Worm (Caenorhabditis elegans): ENCODE measurements around the gene btb-2.

btb-2 gene

DNA sequence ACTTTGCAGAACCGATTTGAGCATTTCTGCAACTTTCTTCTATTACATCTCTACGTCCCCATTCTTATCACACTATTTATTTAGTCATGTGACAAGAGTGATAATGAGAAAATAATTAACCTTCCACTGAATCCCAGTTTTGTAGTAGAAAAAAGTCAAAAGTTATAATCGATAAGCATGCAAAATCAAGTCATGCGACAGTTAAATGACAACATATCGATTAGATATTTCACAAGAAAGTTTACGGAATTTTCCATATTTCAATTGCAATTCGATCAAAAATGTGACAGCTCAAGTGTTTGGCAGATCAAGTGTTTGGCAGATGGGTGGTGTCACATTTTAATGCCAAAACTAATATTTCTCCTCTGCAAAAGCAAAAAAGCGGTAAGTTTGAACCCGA, 27.1 kb upstream of the btb-2 start:
- TF ChIP-seq snpc-4 (tag; optimal IDR thresholded peaks at IDR 0.05) (no peak), unc-62 (GFP tag; optimal IDR thresholded peaks at IDR 0.05) (no peak)

DNA sequence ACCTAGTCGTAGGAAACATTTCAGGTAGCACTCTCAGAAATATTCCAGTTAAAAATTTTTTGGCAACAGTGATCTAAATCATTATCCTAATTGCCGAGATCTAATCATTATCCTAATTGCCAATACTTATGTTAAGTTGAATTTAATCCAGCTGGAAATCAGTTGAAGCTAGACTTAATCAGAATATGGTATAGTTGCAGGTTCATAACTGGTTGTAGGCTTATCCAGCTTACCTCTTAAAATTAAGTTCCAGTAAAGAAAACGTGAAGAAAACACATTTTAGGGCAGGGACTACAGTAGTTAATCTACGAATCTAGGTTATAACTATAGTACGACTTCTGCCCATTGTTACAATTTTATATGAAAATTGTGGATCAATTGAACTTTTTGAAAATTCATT, 25.1 kb upstream of the btb-2 start:
- no peak for TF ChIP-seq mls-2 (tag; optimal IDR thresholded peaks at IDR 0.05)
- TF ChIP-seq nhr-237 (tag; optimal IDR thresholded peaks at IDR 0.05): no peak
- TF ChIP-seq cnd-1 (tag; optimal IDR thresholded peaks at IDR 0.05): no peak
- TF ChIP-seq elt-3 (tag; optimal IDR thresholded peaks at IDR 0.05): no peak
- no peak for TF ChIP-seq ceh-83 (GFP tag; optimal IDR thresholded peaks at IDR 0.05)
- no peak for TF ChIP-seq ztf-11 (tag; optimal IDR thresholded peaks at IDR 0.05)
- TF ChIP-seq blmp-1 (tag; optimal IDR thresholded peaks at IDR 0.05): no peak
- no peak for TF ChIP-seq nhr-76 (tag; optimal IDR thresholded peaks at IDR 0.05)
- no peak for TF ChIP-seq ham-2 (GFP tag; optimal IDR thresholded peaks at IDR 0.05)
- TF ChIP-seq ceh-43 (GFP tag; optimal IDR thresholded peaks at IDR 0.05): no peak
- TF ChIP-seq lsy-2 (tag; optimal IDR thresholded peaks at IDR 0.05): no peak
- TF ChIP-seq sem-2 (GFP tag; optimal IDR thresholded peaks at IDR 0.05): no peak
- no peak for TF ChIP-seq unc-39 (tag; optimal IDR thresholded peaks at IDR 0.05)
- TF ChIP-seq hlh-1 (tag; optimal IDR thresholded peaks at IDR 0.05): no peak
- TF ChIP-seq zip-8 (tag; optimal IDR thresholded peaks at IDR 0.05): no peak
- no peak for TF ChIP-seq flh-1 (GFP tag; optimal IDR thresholded peaks at IDR 0.05)
- no peak for TF ChIP-seq bed-3 (GFP tag; optimal IDR thresholded peaks at IDR 0.05)

DNA sequence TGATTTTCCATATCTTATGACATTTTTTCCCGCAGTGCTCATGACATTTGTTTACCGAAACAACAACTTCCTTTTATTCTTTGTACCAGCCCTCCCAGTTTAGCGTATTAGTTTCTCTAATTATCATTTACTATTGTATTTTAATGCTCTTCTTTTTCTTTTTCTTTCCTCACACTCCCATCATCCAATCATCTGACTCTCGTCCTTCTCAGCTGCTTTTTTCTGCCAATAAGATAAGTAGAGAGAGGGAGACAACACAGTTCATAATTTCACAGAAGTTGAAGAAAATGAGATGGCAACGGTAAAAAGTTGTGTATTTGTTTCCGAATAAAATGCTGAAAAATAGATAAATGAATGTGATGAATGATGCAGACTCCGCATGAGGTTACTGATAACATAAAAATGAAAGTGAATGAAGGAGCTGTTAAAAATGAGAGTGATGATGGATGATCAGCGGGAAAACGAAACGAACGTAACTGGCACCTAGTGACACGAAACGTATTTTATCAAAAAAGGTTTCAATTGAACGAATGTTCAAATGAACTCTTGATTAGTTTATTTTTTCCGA, 24.3 kb upstream of the btb-2 start:
- TF ChIP-seq unc-62 (GFP tag; optimal IDR thresholded peaks at IDR 0.05): no peak
- no peak for TF ChIP-seq mab-5 (tag; optimal IDR thresholded peaks at IDR 0.05)
- TF ChIP-seq drap-1 (GFP tag; optimal IDR thresholded peaks at IDR 0.05): no peak
- no peak for TF ChIP-seq flh-1 (GFP tag; optimal IDR thresholded peaks at IDR 0.05)
- TF ChIP-seq lin-32 (GFP tag; optimal IDR thresholded peaks at IDR 0.05): no peak
- no peak for TF ChIP-seq blmp-1 (tag; optimal IDR thresholded peaks at IDR 0.05)

DNA sequence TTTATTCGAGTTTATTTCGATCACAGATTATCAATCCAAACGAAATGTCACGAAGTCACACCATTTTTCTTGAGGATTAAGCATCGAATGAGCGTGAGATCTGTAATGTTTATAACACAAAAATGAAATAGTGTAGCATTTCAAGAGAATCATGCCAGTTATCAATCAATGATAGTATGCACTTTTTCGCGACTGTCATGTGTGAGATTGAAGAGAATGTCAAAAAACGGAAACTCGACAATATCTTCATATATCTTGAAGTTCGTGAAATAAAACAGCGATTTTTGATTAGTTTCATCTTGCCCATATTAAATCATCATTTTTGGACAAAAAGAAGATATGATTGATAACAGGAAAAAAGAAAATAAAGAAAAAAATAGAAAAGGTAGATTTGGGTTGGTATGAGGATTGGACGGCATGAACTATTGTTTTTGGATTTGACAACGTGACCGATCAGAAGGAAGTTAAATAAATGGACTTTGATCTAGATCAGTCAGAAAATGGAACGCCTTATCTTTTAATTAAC, 22.6 kb upstream of the btb-2 start:
- TF ChIP-seq unc-39 (tag; optimal IDR thresholded peaks at IDR 0.05) (no peak), unc-62 (GFP tag; optimal IDR thresholded peaks at IDR 0.05) (no peak), elt-1 (tag; optimal IDR thresholded peaks at IDR 0.05; ENCODE audit: borderline replicate concordance, insufficient read depth) (no peak), elt-3 (tag; optimal IDR thresholded peaks at IDR 0.05) (no peak), hlh-1 (tag; optimal IDR thresholded peaks at IDR 0.05) (no peak), nhr-76 (tag; optimal IDR thresholded peaks at IDR 0.05) (no peak), nhr-237 (tag; optimal IDR thresholded peaks at IDR 0.05) (no peak), unc-120 (tag; optimal IDR thresholded peaks at IDR 0.05; ENCODE audit: poor library complexity, severe bottlenecking) (no peak), zip-8 (tag; optimal IDR thresholded peaks at IDR 0.05) (no peak), mab-5 (tag; optimal IDR thresholded peaks at IDR 0.05) (no peak), ham-2 (GFP tag; optimal IDR thresholded peaks at IDR 0.05) (no peak), snpc-4 (tag; optimal IDR thresholded peaks at IDR 0.05) (no peak), ztf-11 (tag; optimal IDR thresholded peaks at IDR 0.05) (no peak), ceh-43 (GFP tag; optimal IDR thresholded peaks at IDR 0.05) (no peak), ces-1 (GFP tag; optimal IDR thresholded peaks at IDR 0.05) (no peak), mep-1 (tag; optimal IDR thresholded peaks at IDR 0.05) (no peak)

DNA sequence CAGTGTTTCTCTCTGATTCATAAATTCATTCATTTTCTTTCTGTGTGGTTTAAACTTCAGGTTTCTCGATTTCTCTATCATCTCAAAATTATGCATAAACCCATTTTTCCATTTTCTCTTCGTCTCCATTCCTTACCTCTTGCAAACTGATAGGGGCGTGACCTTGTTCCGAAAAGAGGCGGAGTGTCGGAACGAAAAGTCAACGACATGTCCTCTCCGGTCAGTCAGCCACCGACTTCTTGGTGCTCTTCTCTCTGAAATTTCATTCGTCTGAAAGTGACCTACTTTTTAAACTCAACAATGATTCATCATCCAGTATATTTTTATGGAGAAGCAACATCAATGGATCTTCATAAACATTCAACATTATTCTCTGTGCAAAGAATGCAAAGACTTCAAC, 20.9 kb upstream of the btb-2 start, which contains the start of gene F58F12.12:
Gene F58F12.12, plus strand, starts transcription at position 301 of the 400 bp plus-strand sequence.
- no peak for TF ChIP-seq snpc-4 (tag; optimal IDR thresholded peaks at IDR 0.05)
- TF ChIP-seq ham-2 (GFP tag; optimal IDR thresholded peaks at IDR 0.05): no peak
- no peak for TF ChIP-seq nhr-28 (tag; optimal IDR thresholded peaks at IDR 0.05)
- TF ChIP-seq sem-2 (GFP tag; optimal IDR thresholded peaks at IDR 0.05): no peak
- TF ChIP-seq pha-4 (tag; optimal IDR thresholded peaks at IDR 0.05): no peak
- TF ChIP-seq flh-1 (GFP tag; optimal IDR thresholded peaks at IDR 0.05): no peak
- TF ChIP-seq ceh-43 (GFP tag; optimal IDR thresholded peaks at IDR 0.05): no peak
- no peak for TF ChIP-seq mep-1 (tag; optimal IDR thresholded peaks at IDR 0.05)
- TF ChIP-seq lsy-2 (tag; optimal IDR thresholded peaks at IDR 0.05): no peak
- TF ChIP-seq nhr-76 (tag; optimal IDR thresholded peaks at IDR 0.05): no peak
- TF ChIP-seq mab-5 (tag; optimal IDR thresholded peaks at IDR 0.05): no peak

DNA sequence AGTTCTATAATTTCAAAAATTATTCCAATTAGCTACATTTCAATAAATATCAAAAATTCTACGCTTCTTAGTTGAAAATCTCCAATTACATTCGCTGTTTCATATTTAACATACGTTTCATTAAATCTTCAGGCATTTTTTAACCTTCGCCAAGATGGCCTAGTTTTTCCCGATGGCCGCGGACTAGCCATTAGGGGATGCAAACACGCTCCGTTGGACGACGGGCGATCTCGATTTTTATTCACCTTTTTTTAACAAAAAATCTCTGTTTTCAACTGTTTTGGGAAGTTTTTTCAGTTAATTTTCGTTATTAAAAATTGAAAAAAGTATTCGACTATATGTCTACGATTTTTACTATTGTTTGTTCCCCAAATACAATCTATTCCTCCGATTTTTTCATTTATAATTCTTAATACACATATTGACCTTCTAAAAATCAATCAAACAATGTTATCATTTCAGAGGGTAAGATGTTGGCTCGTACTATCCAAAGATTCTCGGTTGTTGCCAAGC, 18.5 kb upstream of the btb-2 start, which contains the start of gene F58F12.1:
Gene F58F12.1, plus strand, starts transcription at position 463 of the 513 bp plus-strand sequence.
- TF ChIP-seq sptf-1 (tag; optimal IDR thresholded peaks at IDR 0.05): peak; percentile 12
- TF ChIP-seq hlh-1 (tag; optimal IDR thresholded peaks at IDR 0.05): no peak
- peak; percentile 43 for TF ChIP-seq nhr-237 (tag; optimal IDR thresholded peaks at IDR 0.05)
- peak; percentile 38 for TF ChIP-seq lin-13 (tag; optimal IDR thresholded peaks at IDR 0.05)
- TF ChIP-seq nhr-12 (tag; optimal IDR thresholded peaks at IDR 0.05): no peak
- TF ChIP-seq ces-1 (GFP tag; optimal IDR thresholded peaks at IDR 0.05): peak; percentile 22
- TF ChIP-seq mep-1 (tag; optimal IDR thresholded peaks at IDR 0.05): peak; percentile 66
- peak; percentile 47 for TF ChIP-seq lsy-2 (tag; optimal IDR thresholded peaks at IDR 0.05)
